Worm (Caenorhabditis elegans) whole organism, early embryonic: ENCODE results near the gene F20C5.11.
A peak's percentile ranks its signal among the peaks of the same experiment; 100 is the strongest.
"Not testable (repeated sequence)": the region's sequence is repeated elsewhere in the genome, so short reads cannot be mapped to it uniquely, and the experiment has no call there.

Source experiments
- B0310.2 ChIP-seq: sonication (generic microtip); optimal IDR thresholded peaks from 2 replicates; lab custom pipeline; 2016; ENCODE audit warnings: mild to moderate bottlenecking, missing genetic modification characterization, missing compliant biosample characterization
- F13C5.2 ChIP-seq: sonication (generic microtip); optimal IDR thresholded peaks from 2 replicates; lab custom pipeline; 2017; ENCODE audit warnings: mild to moderate bottlenecking, missing genetic modification characterization, inconsistent platforms, missing compliant biosample characterization
- aly-1 ChIP-seq: sonication (generic microtip); optimal IDR thresholded peaks from 2 replicates; lab custom pipeline; 2016; ENCODE audit warnings: missing genetic modification characterization, missing compliant biosample characterization
- ama-1 ChIP-seq: fragments of 150-350 bp; optimal IDR thresholded peaks from 2 replicates; lab custom pipeline; 2014
- ceh-13 ChIP-seq: fragments of 200-800 bp; sonication (Bioruptor generic); optimal IDR thresholded peaks from 2 replicates; lab custom pipeline; 2018; ENCODE audit warnings: mild to moderate bottlenecking, missing genetic modification characterization, missing compliant biosample characterization
- ceh-36 ChIP-seq: sonication (generic microtip); optimal IDR thresholded peaks from 2 replicates; lab custom pipeline; 2016; ENCODE audit warnings: missing genetic modification characterization, inconsistent platforms, missing compliant biosample characterization
- ets-7 ChIP-seq: sonication (generic microtip); optimal IDR thresholded peaks from 2 replicates; lab custom pipeline; 2016; ENCODE audit warnings: missing genotype, missing genetic modification characterization, missing compliant biosample characterization
- flt-1 ChIP-seq: fragments of 200-800 bp; sonication (Bioruptor generic); IDR thresholded peaks from 2 replicates; pipeline ENCODE4 v1.3.6; 2022; ENCODE audit warnings: missing genetic modification characterization, missing compliant biosample characterization
- hmbx-1 ChIP-seq: sonication (generic microtip); optimal IDR thresholded peaks from 2 replicates; lab custom pipeline; 2016; ENCODE audit warnings: mild to moderate bottlenecking, missing genetic modification characterization, missing compliant biosample characterization
- hmg-4 ChIP-seq: fragments of 200-800 bp; sonication (Bioruptor generic); optimal IDR thresholded peaks from 2 replicates; lab custom pipeline; 2018; ENCODE audit warnings: mild to moderate bottlenecking, missing genetic modification characterization, missing compliant biosample characterization
- hnd-1 ChIP-seq: sonication (generic microtip); optimal IDR thresholded peaks from 2 replicates; lab custom pipeline; 2016; ENCODE audit warnings: missing genetic modification characterization, missing compliant biosample characterization
- pes-1 ChIP-seq: fragments of 200-800 bp; sonication (Bioruptor generic); IDR thresholded peaks from 2 replicates; pipeline ENCODE4 v1.3.6; 2022; ENCODE audit warnings: missing genetic modification reagents, missing genetic modification characterization, missing compliant biosample characterization
- scrt-1 ChIP-seq: fragments of 200-800 bp; sonication (Bioruptor generic); IDR thresholded peaks from 2 replicates; pipeline ENCODE4 v1.3.6; 2022; ENCODE audit warnings: missing genetic modification characterization, missing compliant biosample characterization
- sea-1 ChIP-seq: fragments of 200-800 bp; sonication (Bioruptor generic); conservative IDR thresholded peaks from 2 replicates; pipeline ENCODE4 v1.3.6; 2022; ENCODE audit warnings: missing genetic modification characterization, missing compliant biosample characterization
- tbx-11 ChIP-seq: fragments of 200-800 bp; sonication (Bioruptor generic); IDR thresholded peaks from 2 replicates; pipeline ENCODE4 v1.3.6; 2022; ENCODE audit warnings: missing genetic modification characterization, missing compliant biosample characterization
- tbx-37 ChIP-seq: fragments of 200-800 bp; sonication (Bioruptor generic); conservative IDR thresholded peaks from 2 replicates; pipeline ENCODE4 v1.3.6; 2022; ENCODE audit warnings: missing genetic modification reagents, missing genetic modification characterization, missing compliant biosample characterization
- tra-4 ChIP-seq: sonication (generic microtip); optimal IDR thresholded peaks from 2 replicates; lab custom pipeline; 2017; ENCODE audit warnings: missing genetic modification characterization, missing compliant biosample characterization

The F20C5.11 gene

ce11 chrIV:8788048-8788447 lies 26.3 kb upstream of the F20C5.11 start, which contains the start of gene C33D9.10:
Gene C33D9.10, minus strand, starts transcription at chrIV:8788148.
- not testable (repeated sequence) for TF ChIP-seq pes-1; F13C5.2 (tag; lab: Kevin White, UChicago); B0310.2

ce11 chrIV:8786654-8787053 lies 24.9 kb upstream of the F20C5.11 start, which contains the start of gene C33D9.8:
Gene C33D9.8, minus strand, starts transcription at chrIV:8786752.
- no peak for TF ChIP-seq ceh-36 (tag; lab: Kevin White, UChicago)
- no peak for TF ChIP-seq tbx-11 (GFP tag; lab: Robert Waterston, UW)
- TF ChIP-seq B0310.2, result no peak
- TF ChIP-seq hnd-1 (tag; lab: Kevin White, UChicago), result no peak
- no peak for TF ChIP-seq sea-1
- TF ChIP-seq scrt-1 (GFP tag; lab: Robert Waterston, UW), result no peak
- no peak for TF ChIP-seq flt-1
- no peak for TF ChIP-seq ets-7 (tag; lab: Kevin White, UChicago)
- TF ChIP-seq ceh-13 (GFP tag; lab: Kevin White, UChicago), result no peak
- no peak for TF ChIP-seq tra-4
- TF ChIP-seq hmbx-1, result no peak
- no peak for TF ChIP-seq tbx-37 (GFP tag; lab: Robert Waterston, UW)
- TF ChIP-seq pes-1, result no peak
- no peak for TF ChIP-seq F13C5.2 (tag; lab: Kevin White, UChicago)
- TF ChIP-seq aly-1 (tag; lab: Kevin White, UChicago), result no peak
- no peak for TF ChIP-seq ama-1 (lab: Kevin White, UChicago)

- no peak for TF ChIP-seq ama-1 (lab: Kevin White, UChicago)
- no peak for TF ChIP-seq F13C5.2 (tag; lab: Kevin White, UChicago)
- no peak for TF ChIP-seq ceh-13 (GFP tag; lab: Kevin White, UChicago)
- TF ChIP-seq ets-7 (tag; lab: Kevin White, UChicago), result no peak
- no peak for TF ChIP-seq flt-1
- no peak for TF ChIP-seq hnd-1 (tag; lab: Kevin White, UChicago)
Measured at ce11 chrIV:8784855-8785327, 23.1 kb upstream of the F20C5.11 start, which contains the start of gene C33D9.13. Gene C33D9.13, minus strand, starts transcription at chrIV:8785277.

ce11 chrIV:8782172-8782571 lies 20.4 kb upstream of the F20C5.11 start:
- peak; percentile 33 for TF ChIP-seq F13C5.2 (tag; lab: Kevin White, UChicago)
- no peak for TF ChIP-seq hnd-1 (tag; lab: Kevin White, UChicago)
- no peak for TF ChIP-seq tra-4
- TF ChIP-seq aly-1 (tag; lab: Kevin White, UChicago), result peak; percentile 35
- peak; percentile 96 for TF ChIP-seq hmg-4
- TF ChIP-seq flt-1, result 0 out of 2 replicates have a peak, but pooled peaks have one; percentile 6
- TF ChIP-seq scrt-1 (GFP tag; lab: Robert Waterston, UW), result 0 out of 2 replicates have a peak, but pooled peaks have one; percentile 31
- TF ChIP-seq hmbx-1, result no peak
- TF ChIP-seq ceh-36 (tag; lab: Kevin White, UChicago), result no peak
- 0 out of 2 replicates have a peak, but pooled peaks have one; percentile 23 for TF ChIP-seq sea-1
- TF ChIP-seq ets-7 (tag; lab: Kevin White, UChicago), result no peak
- no peak for TF ChIP-seq tbx-37 (GFP tag; lab: Robert Waterston, UW)

- TF ChIP-seq hnd-1 (tag; lab: Kevin White, UChicago) (no peak), sea-1 (no peak), B0310.2 (no peak), scrt-1 (GFP tag; lab: Robert Waterston, UW) (no peak), F13C5.2 (tag; lab: Kevin White, UChicago) (no peak), tra-4 (no peak), ama-1 (lab: Kevin White, UChicago) (no peak), hmbx-1 (no peak), ceh-13 (GFP tag; lab: Kevin White, UChicago) (no peak), tbx-37 (GFP tag; lab: Robert Waterston, UW) (no peak), ceh-36 (tag; lab: Kevin White, UChicago) (no peak), hmg-4 (no peak), ets-7 (tag; lab: Kevin White, UChicago) (no peak), pes-1 (no peak), tbx-11 (GFP tag; lab: Robert Waterston, UW) (no peak), aly-1 (tag; lab: Kevin White, UChicago) (no peak), flt-1 (no peak)
Measured at ce11 chrIV:8778045-8778444, 16.2 kb upstream of the F20C5.11 start, which contains the start of gene C33D9.6. Gene C33D9.6, minus strand, starts transcription at chrIV:8778145.

- peak; percentile 93 for TF ChIP-seq ama-1 (lab: Kevin White, UChicago)
- TF ChIP-seq tbx-11 (GFP tag; lab: Robert Waterston, UW), result no peak
Measured at ce11 chrIV:8772800-8773256, 11.0 kb upstream of the F20C5.11 start, which contains the start of gene F20C5.6. Gene F20C5.6, minus strand, starts transcription at chrIV:8773206.

ce11 chrIV:8769539-8769938 lies 7.7 kb upstream of the F20C5.11 start, which contains the start of gene F20C5.5:
Gene F20C5.5, minus strand, starts transcription at chrIV:8769639.
- TF ChIP-seq ets-7 (tag; lab: Kevin White, UChicago) (no peak), ama-1 (lab: Kevin White, UChicago) (no peak), aly-1 (tag; lab: Kevin White, UChicago) (no peak), tbx-11 (GFP tag; lab: Robert Waterston, UW) (no peak), B0310.2 (no peak), ceh-36 (tag; lab: Kevin White, UChicago) (no peak), scrt-1 (GFP tag; lab: Robert Waterston, UW) (no peak)

ce11 chrIV:8764567-8764966 lies 2.8 kb upstream of the F20C5.11 start, which contains the start of gene cdc-50.B:
Gene cdc-50.B, plus strand, starts transcription at chrIV:8764867.
- TF ChIP-seq hnd-1 (tag; lab: Kevin White, UChicago) (no peak), hmg-4 (no peak), ceh-36 (tag; lab: Kevin White, UChicago) (no peak), tbx-11 (GFP tag; lab: Robert Waterston, UW) (no peak), sea-1 (no peak), F13C5.2 (tag; lab: Kevin White, UChicago) (no peak), tbx-37 (GFP tag; lab: Robert Waterston, UW) (no peak), ets-7 (tag; lab: Kevin White, UChicago) (no peak), pes-1 (no peak), hmbx-1 (no peak), ama-1 (lab: Kevin White, UChicago) (no peak), B0310.2 (no peak), aly-1 (tag; lab: Kevin White, UChicago) (no peak), scrt-1 (GFP tag; lab: Robert Waterston, UW) (no peak)
